Fruit fly (Drosophila melanogaster): ENCODE measurements around the gene CG6321.

The CG6321 gene

dm6 chr3L:11097982-11098663 lies 37.1 kb upstream of the CG6321 start, which contains the start of the genes Irbp18 and APP-BP1 (continued):
- TF ChIP-seq p53 (GFP tag; optimal IDR thresholded peaks at IDR 0.05): peak; percentile 87
- TF ChIP-seq dimm (GFP tag; IDR thresholded peaks at IDR 0.05): peak; percentile 59; the same call in 1 of the 2 replicates
- TF ChIP-seq corto (GFP tag; optimal IDR thresholded peaks at IDR 0.05): peak; percentile 76
- TF ChIP-seq Hey (tag; optimal IDR thresholded peaks at IDR 0.05): peak; percentile 69
- TF ChIP-seq hbn (GFP tag; IDR thresholded peaks at IDR 0.05; ENCODE audit: partially characterized antibody): 0 out of 2 replicates have a peak, but pooled peaks have one; percentile 25
- peak; percentile 97 for TF ChIP-seq Elba2 (GFP tag; optimal IDR thresholded peaks at IDR 0.05)
- peak; percentile 75 for TF ChIP-seq HLH3B (GFP tag; IDR thresholded peaks at IDR 0.05)
- peak; percentile 66 for TF ChIP-seq MTF-1 (GFP tag; optimal IDR thresholded peaks at IDR 0.05; ENCODE audit: borderline replicate concordance)
- TF ChIP-seq slp2 (GFP tag; optimal IDR thresholded peaks at IDR 0.05): peak; percentile 95
- peak; percentile 76 for TF ChIP-seq nom (GFP tag; optimal IDR thresholded peaks at IDR 0.05)
- TF ChIP-seq bowl (GFP tag; IDR thresholded peaks at IDR 0.05): no peak
- TF ChIP-seq her (GFP tag; optimal IDR thresholded peaks at IDR 0.05): peak; percentile 88
- no peak for TF ChIP-seq sc (optimal IDR thresholded peaks at IDR 0.05)
- TF ChIP-seq sc (GFP tag; optimal IDR thresholded peaks at IDR 0.05): peak; percentile 90
- TF ChIP-seq Sry-δ (GFP tag; optimal IDR thresholded peaks at IDR 0.05): peak; percentile 60
- TF ChIP-seq tio (GFP tag; optimal IDR thresholded peaks at IDR 0.05): peak; percentile 98
- TF ChIP-seq z (GFP tag; IDR thresholded peaks at IDR 0.05): 0 out of 3 replicates have a peak, but pooled peaks have one; percentile 27
- peak; percentile 95 for TF ChIP-seq caup (GFP tag; optimal IDR thresholded peaks at IDR 0.05; ENCODE audit: severe bottlenecking)
- peak; percentile 94 for TF ChIP-seq CG7839 (tag; optimal IDR thresholded peaks at IDR 0.05)
- TF ChIP-seq CG10366 (GFP tag; IDR thresholded peaks at IDR 0.05): peak; percentile 84
- TF ChIP-seq unpg (GFP tag; optimal IDR thresholded peaks at IDR 0.05): peak; percentile 93
- TF ChIP-seq zen2 (GFP tag; IDR thresholded peaks at IDR 0.05; ENCODE audit: partially characterized antibody): no peak
- TF ChIP-seq CG7556 (GFP tag; optimal IDR thresholded peaks at IDR 0.05): peak; percentile 96
- TF ChIP-seq Optix (GFP tag; IDR thresholded peaks at IDR 0.05): peak; percentile 85
- peak; percentile 85 for TF ChIP-seq odd (GFP tag; optimal IDR thresholded peaks at IDR 0.05)
- peak; percentile 68 for TF ChIP-seq kah (GFP tag; optimal IDR thresholded peaks at IDR 0.05)
- no peak for TF ChIP-seq pros (GFP tag; optimal IDR thresholded peaks at IDR 0.05)
- TF ChIP-seq sens-2 (GFP tag; IDR thresholded peaks at IDR 0.05): peak; percentile 72
- TF ChIP-seq vnd (GFP tag; IDR thresholded peaks at IDR 0.05; ENCODE audit: partially characterized antibody): no peak
- TF ChIP-seq CG10147 (GFP tag; optimal IDR thresholded peaks at IDR 0.05): peak; percentile 91
- peak; percentile 43; the same call in 1 of the 2 replicates for TF ChIP-seq crol (GFP tag; IDR thresholded peaks at IDR 0.05)
- TF ChIP-seq CG10959 (GFP tag; IDR thresholded peaks at IDR 0.05): peak; percentile 59; the same call in 1 of the 2 replicates
- TF ChIP-seq CG2875 (GFP tag; optimal IDR thresholded peaks at IDR 0.05): peak; percentile 90
- peak; percentile 72 for TF ChIP-seq MBD-R2 (GFP tag; IDR thresholded peaks at IDR 0.05)
- TF ChIP-seq Fer2 (tag; optimal IDR thresholded peaks at IDR 0.05): peak; percentile 80
- peak; percentile 31 for TF ChIP-seq MESR4 (GFP tag; optimal IDR thresholded peaks at IDR 0.05)
- peak; percentile 65 for TF ChIP-seq CG11696 (GFP tag; IDR thresholded peaks at IDR 0.05)
- TF ChIP-seq cg (GFP tag; optimal IDR thresholded peaks at IDR 0.05): peak; percentile 22
- peak; percentile 76 for TF ChIP-seq Ravus (GFP tag; IDR thresholded peaks at IDR 0.05)
- TF ChIP-seq disco-r (GFP tag; optimal IDR thresholded peaks at IDR 0.05): peak; percentile 93
- peak; percentile 86 for TF ChIP-seq lmd (GFP tag; IDR thresholded peaks at IDR 0.05)
- TF ChIP-seq CG12104 (GFP tag; optimal IDR thresholded peaks at IDR 0.05): peak; percentile 95
- TF ChIP-seq CG3995 (GFP tag; optimal IDR thresholded peaks at IDR 0.05): peak; percentile 64
- peak; percentile 73 for TF ChIP-seq wor (GFP tag; IDR thresholded peaks at IDR 0.05)
- peak; percentile 84 for TF ChIP-seq CG3838 (GFP tag; optimal IDR thresholded peaks at IDR 0.05)
- TF ChIP-seq dmrt11E (tag; optimal IDR thresholded peaks at IDR 0.05): peak; percentile 86
- TF ChIP-seq stc (GFP tag; IDR thresholded peaks at IDR 0.05): peak; percentile 84
- TF ChIP-seq cwo (GFP tag; optimal IDR thresholded peaks at IDR 0.05): peak; percentile 90
- TF ChIP-seq CG13424 (tag; optimal IDR thresholded peaks at IDR 0.05): peak; percentile 90

All from whole organism, embryonic.